Fruit fly (Drosophila melanogaster): ENCODE results near the gene sov.

dm6 chrX:6709252-6710037 lies 46.7 kb upstream of the sov start:
- TF ChIP-seq CG9817 (tag; optimal IDR thresholded peaks at IDR 0.05) (no peak), CG15696 (tag; optimal IDR thresholded peaks at IDR 0.05) (no peak), tna (GFP tag; IDR thresholded peaks at IDR 0.05; ENCODE audit: partially characterized antibody) (no peak), emc (GFP tag; optimal IDR thresholded peaks at IDR 0.05) (no peak)
